Fruit fly (Drosophila melanogaster) whole organism, adult: ENCODE results near the gene PQBP1.

Source experiments
- CG11617 ChIP-seq: fragments of 200-800 bp; sonication (Bioruptor generic); optimal IDR thresholded peaks from 2 replicates; lab custom pipeline; 2017; ENCODE audit warnings: mild to moderate bottlenecking, missing biosample characterization, missing genetic modification reagents, missing genetic modification characterization
- CG12768 ChIP-seq: fragments of 200-800 bp; sonication (Bioruptor generic); optimal IDR thresholded peaks from 2 replicates; lab custom pipeline; 2017; ENCODE audit warnings: missing biosample characterization, missing genetic modification characterization, mild to moderate bottlenecking, moderate library complexity, missing genetic modification reagents
- CG14711 ChIP-seq: fragments of 200-800 bp; sonication (Bioruptor generic); optimal IDR thresholded peaks from 2 replicates; lab custom pipeline; 2018; ENCODE audit warnings: missing biosample characterization, mild to moderate bottlenecking, missing genetic modification characterization, moderate library complexity
- CG1620 ChIP-seq: fragments of 200-800 bp; sonication (Bioruptor generic); optimal IDR thresholded peaks from 2 replicates; lab custom pipeline; 2016; ENCODE audit warnings: missing biosample characterization, missing genetic modification characterization
- CG33017 ChIP-seq: fragments of 200-800 bp; sonication (Bioruptor generic); optimal IDR thresholded peaks from 2 replicates; lab custom pipeline; 2018; ENCODE audit warnings: missing biosample characterization, mild to moderate bottlenecking, missing genetic modification characterization, moderate library complexity
- CG5204 ChIP-seq: fragments of 200-800 bp; sonication (Bioruptor generic); optimal IDR thresholded peaks from 2 replicates; lab custom pipeline; 2016; ENCODE audit warnings: missing biosample characterization, missing genetic modification characterization
- CG7045 ChIP-seq: fragments of 200-800 bp; sonication (Bioruptor generic); optimal IDR thresholded peaks from 2 replicates; lab custom pipeline; 2017; ENCODE audit warnings: missing biosample characterization, mild to moderate bottlenecking, missing genetic modification characterization
- CG7101 ChIP-seq: fragments of 200-800 bp; sonication (Bioruptor generic); optimal IDR thresholded peaks from 2 replicates; lab custom pipeline; 2018; ENCODE audit warnings: missing biosample characterization, mild to moderate bottlenecking, missing genetic modification characterization, moderate library complexity
- Clk ChIP-seq: fragments of 200-800 bp; sonication (Bioruptor generic); optimal IDR thresholded peaks from 2 replicates; lab custom pipeline; 2017; ENCODE audit warnings: missing biosample characterization, missing genetic modification characterization
- Crg-1 ChIP-seq: fragments of 200-800 bp; sonication (Bioruptor generic); optimal IDR thresholded peaks from 2 replicates; lab custom pipeline; 2016; ENCODE audit warnings: missing biosample characterization, missing genetic modification characterization
- Hr96 ChIP-seq: fragments of 200-800 bp; sonication (Bioruptor generic); optimal IDR thresholded peaks from 2 replicates; lab custom pipeline; 2016; ENCODE audit warnings: missing biosample characterization, missing genetic modification characterization
- Mnt ChIP-seq: fragments of 200-800 bp; sonication (Bioruptor generic); optimal IDR thresholded peaks from 2 replicates; lab custom pipeline; 2016; ENCODE audit warnings: missing biosample characterization, mild to moderate bottlenecking, missing genetic modification characterization
- bab1 ChIP-seq: fragments of 200-800 bp; sonication (Bioruptor generic); optimal IDR thresholded peaks from 3 replicates; lab custom pipeline; 2019; ENCODE audit warnings: missing biosample characterization, mild to moderate bottlenecking, missing genetic modification characterization, moderate library complexity
- cic ChIP-seq: fragments of 200-800 bp; sonication (Bioruptor generic); optimal IDR thresholded peaks from 2 replicates; lab custom pipeline; 2017; ENCODE audit warnings: missing biosample characterization, mild to moderate bottlenecking, missing genetic modification characterization, moderate library complexity
- cnc ChIP-seq, 2 experiments: fragments of >200 bp; optimal IDR thresholded peaks; 2 replicates each; lab custom pipeline; 2017
- kay ChIP-seq: fragments of 200-800 bp; sonication (Bioruptor generic); peaks from one replicate; lab custom pipeline; 2016; ENCODE audit warnings: missing biosample characterization, missing genetic modification characterization, borderline replicate concordance
- ovo ChIP-seq: fragments of 200-800 bp; sonication (Bioruptor generic); optimal IDR thresholded peaks from 2 replicates; lab custom pipeline; 2016; ENCODE audit warnings: missing biosample characterization, missing genetic modification characterization
- pad ChIP-seq: fragments of 200-800 bp; sonication (Bioruptor generic); optimal IDR thresholded peaks from 3 replicates; lab custom pipeline; 2017; ENCODE audit warnings: missing biosample characterization, missing genetic modification characterization, mild to moderate bottlenecking, moderate library complexity, missing genetic modification reagents
- tj ChIP-seq: fragments of 200-800 bp; sonication (Bioruptor generic); optimal IDR thresholded peaks from 3 replicates; lab custom pipeline; 2017; ENCODE audit warnings: missing biosample characterization, mild to moderate bottlenecking, missing genetic modification characterization, moderate library complexity
- toe ChIP-seq: fragments of 200-800 bp; sonication (Bioruptor generic); optimal IDR thresholded peaks from 2 replicates; lab custom pipeline; 2016; ENCODE audit warnings: missing biosample characterization, missing genetic modification characterization

PQBP1 gene

DNA sequence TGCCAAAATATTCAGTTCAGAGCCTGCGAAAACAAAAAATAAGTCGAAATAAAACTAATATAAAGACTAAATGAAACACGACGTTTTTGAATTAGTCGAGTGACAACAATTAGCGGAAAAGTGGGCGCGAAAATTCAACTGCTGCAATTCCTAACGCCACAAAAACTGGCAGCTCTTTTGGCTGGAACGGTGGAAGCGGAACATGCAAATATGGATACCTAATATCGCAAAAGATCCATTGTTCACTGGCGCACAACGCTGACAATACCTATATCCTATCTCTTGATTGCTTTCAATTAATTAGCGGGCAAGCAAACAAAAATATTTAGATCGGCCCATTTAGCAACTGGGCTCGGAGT lies 16.2 kb upstream of the PQBP1 start, which contains the start of gene CG11791:
Gene CG11791, plus strand, starts transcription at position 234 of the 359 bp plus-strand sequence.
- TF ChIP-seq ovo (GFP tag; lab: Kevin White, UChicago) = no peak
- TF ChIP-seq CG33017 (tag; lab: Kevin White, UChicago) = no peak
- TF ChIP-seq tj (GFP tag; lab: Kevin White, UChicago) = no peak
- TF ChIP-seq Mnt (GFP tag; lab: Kevin White, UChicago) = no peak
- no peak for TF ChIP-seq CG7101 (tag; lab: Kevin White, UChicago)

dm6 chr3R:25049742-25050517 lies 15.7 kb upstream of the PQBP1 start:
- no peak for TF ChIP-seq Crg-1 (GFP tag; lab: Kevin White, UChicago)
- TF ChIP-seq cnc (optimal IDR thresholded peaks at IDR 0.05; lab: Kevin White, UChicago) = no peak
- TF ChIP-seq CG1620 (GFP tag; lab: Kevin White, UChicago) = peak; percentile 16
- TF ChIP-seq CG33017 (tag; lab: Kevin White, UChicago) = peak; percentile 82
- peak; percentile 95 for TF ChIP-seq cic (GFP tag; lab: Kevin White, UChicago)
- peak; percentile 92 for TF ChIP-seq CG12768
- peak; percentile 30 for TF ChIP-seq CG11617 (GFP tag; lab: Kevin White, UChicago)
- TF ChIP-seq CG5204 (GFP tag; lab: Kevin White, UChicago) = no peak
- TF ChIP-seq pad = peak; percentile 65
- peak; percentile 87 for TF ChIP-seq Mnt (GFP tag; lab: Kevin White, UChicago)
- TF ChIP-seq CG7101 (tag; lab: Kevin White, UChicago) = peak; percentile 67
- no peak for TF ChIP-seq toe
- TF ChIP-seq bab1 (GFP tag; lab: Kevin White, UChicago) = peak; percentile 88
- peak; percentile 42 for TF ChIP-seq CG14711 (tag; lab: Kevin White, UChicago)
- TF ChIP-seq Hr96 (GFP tag; lab: Kevin White, UChicago) = no peak
- peak; percentile 35 for TF ChIP-seq CG7045
- peak; percentile 46 for TF ChIP-seq ovo (GFP tag; lab: Kevin White, UChicago)
- TF ChIP-seq tj (GFP tag; lab: Kevin White, UChicago) = peak; percentile 68
- TF ChIP-seq kay (GFP tag; lab: Kevin White, UChicago) = peak; percentile 100
- TF ChIP-seq Clk (GFP tag; lab: Kevin White, UChicago) = no peak

dm6 chr3R:25050649-25051048 lies 14.9 kb upstream of the PQBP1 start:
- TF ChIP-seq Mnt (GFP tag; lab: Kevin White, UChicago) = no peak
- TF ChIP-seq cnc (optimal IDR thresholded peaks at IDR 0.05; lab: Kevin White, UChicago) = no peak
- no peak for TF ChIP-seq CG12768
- no peak for TF ChIP-seq cic (GFP tag; lab: Kevin White, UChicago)
- TF ChIP-seq CG5204 (GFP tag; lab: Kevin White, UChicago) = no peak
- TF ChIP-seq bab1 (GFP tag; lab: Kevin White, UChicago) = no peak
- TF ChIP-seq CG33017 (tag; lab: Kevin White, UChicago) = no peak
- TF ChIP-seq toe = no peak
- TF ChIP-seq Crg-1 (GFP tag; lab: Kevin White, UChicago) = no peak
- TF ChIP-seq ovo (GFP tag; lab: Kevin White, UChicago) = no peak
- no peak for TF ChIP-seq CG7101 (tag; lab: Kevin White, UChicago)
- no peak for TF ChIP-seq tj (GFP tag; lab: Kevin White, UChicago)
- no peak for TF ChIP-seq pad
- no peak for TF ChIP-seq Hr96 (GFP tag; lab: Kevin White, UChicago)
- no peak for TF ChIP-seq CG14711 (tag; lab: Kevin White, UChicago)
- TF ChIP-seq CG11617 (GFP tag; lab: Kevin White, UChicago) = no peak
- TF ChIP-seq Clk (GFP tag; lab: Kevin White, UChicago) = no peak
- TF ChIP-seq kay (GFP tag; lab: Kevin White, UChicago) = no peak

DNA sequence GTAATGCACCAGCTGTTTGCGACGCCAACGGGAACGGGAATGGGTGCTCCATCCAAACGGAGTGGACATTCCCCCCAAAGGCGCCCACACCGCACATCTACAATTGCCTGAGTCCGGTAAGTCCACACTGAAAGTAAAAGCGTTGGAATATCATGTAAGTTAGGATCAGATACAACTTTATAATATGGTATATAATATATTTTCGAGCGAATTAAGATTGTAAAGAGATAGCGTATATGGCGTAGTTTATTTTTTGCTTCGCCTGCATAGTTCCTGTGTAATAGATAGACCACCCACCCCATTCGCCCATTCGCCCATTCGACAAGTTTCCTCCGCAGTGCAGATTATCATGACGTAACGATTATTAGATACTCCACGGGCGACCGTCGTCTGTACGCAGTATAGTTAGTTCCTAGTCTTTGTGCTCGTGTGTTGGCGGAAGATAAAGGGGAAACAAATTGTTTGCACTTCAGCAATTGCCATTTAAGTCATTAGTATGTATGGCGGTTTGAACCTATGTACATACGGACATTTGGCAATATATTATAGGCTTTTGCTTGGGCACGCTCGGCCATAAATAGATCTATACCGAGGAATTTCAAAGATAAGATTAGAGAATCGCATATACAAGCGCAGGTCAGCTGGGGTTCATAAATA lies 14.0 kb upstream of the PQBP1 start:
- TF ChIP-seq kay (GFP tag; lab: Kevin White, UChicago) (peak; percentile 92), CG11617 (GFP tag; lab: Kevin White, UChicago) (no peak), Mnt (GFP tag; lab: Kevin White, UChicago) (peak; percentile 43), tj (GFP tag; lab: Kevin White, UChicago) (peak; percentile 9), CG12768 (no peak), Crg-1 (GFP tag; lab: Kevin White, UChicago) (no peak), CG7045 (no peak), cnc (optimal IDR thresholded peaks at IDR 0.05; lab: Kevin White, UChicago) (no peak), bab1 (GFP tag; lab: Kevin White, UChicago) (no peak), Clk (GFP tag; lab: Kevin White, UChicago) (no peak), cic (GFP tag; lab: Kevin White, UChicago) (peak; percentile 78), CG33017 (tag; lab: Kevin White, UChicago) (no peak), Hr96 (GFP tag; lab: Kevin White, UChicago) (no peak), CG1620 (GFP tag; lab: Kevin White, UChicago) (no peak), toe (no peak), ovo (GFP tag; lab: Kevin White, UChicago) (no peak), CG5204 (GFP tag; lab: Kevin White, UChicago) (no peak)

DNA sequence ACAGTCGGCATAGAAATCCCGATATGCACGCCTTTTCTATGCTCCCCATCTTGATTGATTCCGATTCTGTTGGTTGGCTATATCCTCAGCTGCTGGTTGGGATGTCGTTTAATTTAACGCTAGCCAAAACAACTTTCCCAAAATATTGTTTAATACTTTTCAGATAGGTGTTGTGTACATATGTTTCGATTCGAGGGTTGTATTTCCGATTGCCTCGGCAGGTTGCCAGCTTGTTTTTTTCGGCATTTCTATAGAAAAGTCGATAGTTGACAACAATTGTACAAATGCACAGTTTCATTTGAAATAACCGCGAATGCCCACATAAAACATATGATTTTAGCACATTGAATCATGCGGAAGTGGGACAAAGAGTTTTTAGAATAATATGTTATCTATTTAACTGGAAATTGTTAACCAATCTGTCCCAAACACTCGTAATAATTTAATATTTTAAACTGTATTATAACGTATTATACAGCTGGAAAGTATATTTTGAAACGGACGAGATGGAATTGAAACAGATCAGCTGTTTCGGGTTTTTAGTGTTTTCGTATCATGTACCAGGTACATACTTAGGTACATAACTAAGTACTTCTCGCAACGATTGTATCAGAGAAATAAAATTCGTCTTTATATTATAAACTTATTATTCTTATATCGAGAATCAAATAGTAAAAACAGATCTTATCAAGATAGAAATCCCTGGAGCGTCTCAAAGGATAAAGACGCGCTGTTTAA lies 11.0 kb upstream of the PQBP1 start, which contains the start of gene CG31109:
Gene CG31109, minus strand, starts transcription at position 203 of the 738 bp plus-strand sequence.
- peak; percentile 38 for TF ChIP-seq Crg-1 (GFP tag; lab: Kevin White, UChicago)
- no peak for TF ChIP-seq cnc (optimal IDR thresholded peaks at IDR 0.05; lab: Kevin White, UChicago)
- TF ChIP-seq CG14711 (tag; lab: Kevin White, UChicago) = peak; percentile 43
- peak; percentile 32 for TF ChIP-seq pad
- TF ChIP-seq bab1 (GFP tag; lab: Kevin White, UChicago) = peak; percentile 64
- TF ChIP-seq Clk (GFP tag; lab: Kevin White, UChicago) = peak; percentile 7
- TF ChIP-seq CG11617 (GFP tag; lab: Kevin White, UChicago) = peak; percentile 23
- peak; percentile 1 for TF ChIP-seq tj (GFP tag; lab: Kevin White, UChicago)
- TF ChIP-seq toe = peak; percentile 52
- peak; percentile 88 for TF ChIP-seq kay (GFP tag; lab: Kevin White, UChicago)
- TF ChIP-seq CG12768 = no peak
- no peak for TF ChIP-seq CG7045
- no peak for TF ChIP-seq CG33017 (tag; lab: Kevin White, UChicago)
- TF ChIP-seq CG7101 (tag; lab: Kevin White, UChicago) = peak; percentile 15
- peak; percentile 1 for TF ChIP-seq CG1620 (GFP tag; lab: Kevin White, UChicago)
- TF ChIP-seq CG5204 (GFP tag; lab: Kevin White, UChicago) = no peak
- no peak for TF ChIP-seq ovo (GFP tag; lab: Kevin White, UChicago)
- no peak for TF ChIP-seq Hr96 (GFP tag; lab: Kevin White, UChicago)
- peak; percentile 42 for TF ChIP-seq Mnt (GFP tag; lab: Kevin White, UChicago)
- TF ChIP-seq cic (GFP tag; lab: Kevin White, UChicago) = no peak
